Worm (Caenorhabditis elegans) whole organism, mixed stage, embryonic: ENCODE measurements around the gene kcc-2.

ENCODE experiments used
- M03D4.4 ChIP-seq: sonication (generic microtip); optimal IDR thresholded peaks from 2 replicates; lab custom pipeline; 2017; ENCODE audit warnings: mild to moderate bottlenecking, missing genetic modification characterization, missing compliant biosample characterization
- bed-3 ChIP-seq: fragments of 200-800 bp; sonication (Bioruptor generic); optimal IDR thresholded peaks from 3 replicates; lab custom pipeline; 2018; ENCODE audit warnings: mild to moderate bottlenecking, missing genetic modification characterization, moderate library complexity, missing compliant biosample characterization
- blmp-1 ChIP-seq: fragments of 150-350 bp; optimal IDR thresholded peaks from 2 replicates; lab custom pipeline; 2014; ENCODE audit warnings: missing biosample characterization, missing genetic modification characterization
- ceh-39 ChIP-seq: fragments of 150-350 bp; optimal IDR thresholded peaks from 2 replicates; lab custom pipeline; 2014; ENCODE audit warnings: missing biosample characterization, missing genetic modification characterization
- ceh-43 ChIP-seq: fragments of 200-800 bp; sonication (Bioruptor generic); optimal IDR thresholded peaks from 2 replicates; lab custom pipeline; 2018; ENCODE audit warnings: mild to moderate bottlenecking, missing genetic modification characterization, moderate library complexity, missing compliant biosample characterization
- ces-1 ChIP-seq: fragments of 150-350 bp; optimal IDR thresholded peaks from 2 replicates; lab custom pipeline; 2014; ENCODE audit warnings: missing biosample characterization, missing genetic modification reagents, missing genetic modification characterization
- cnd-1 ChIP-seq: fragments of 200-800 bp; sonication (Bioruptor generic); optimal IDR thresholded peaks from 2 replicates; lab custom pipeline; 2018; ENCODE audit warnings: mild to moderate bottlenecking, missing genetic modification characterization, missing compliant biosample characterization
- drap-1 ChIP-seq: fragments of 200-800 bp; sonication (Bioruptor generic); optimal IDR thresholded peaks from 3 replicates; lab custom pipeline; 2018; ENCODE audit warnings: mild to moderate bottlenecking, missing genetic modification characterization, missing compliant biosample characterization
- elt-1 ChIP-seq: sonication (generic microtip); optimal IDR thresholded peaks from 2 replicates; lab custom pipeline; 2017; ENCODE audit warnings: missing genetic modification characterization, mild to moderate bottlenecking, missing compliant biosample characterization, antibody characterized with exemption, moderate library complexity, borderline replicate concordance; ENCODE audit not compliant: insufficient read depth
- elt-3 ChIP-seq: fragments of 150-350 bp; optimal IDR thresholded peaks from 2 replicates; lab custom pipeline; 2014; ENCODE audit warnings: missing biosample characterization, missing genetic modification characterization
- flh-1 ChIP-seq: fragments of 200-800 bp; sonication (Bioruptor generic); optimal IDR thresholded peaks from 2 replicates; lab custom pipeline; 2018; ENCODE audit warnings: mild to moderate bottlenecking, missing genetic modification characterization, moderate library complexity, missing compliant biosample characterization
- hlh-1 ChIP-seq: fragments of 150-350 bp; optimal IDR thresholded peaks from 2 replicates; lab custom pipeline; 2014; ENCODE audit warnings: missing biosample characterization, missing genetic modification reagents, missing genetic modification characterization
- lin-13 ChIP-seq: fragments of 150-350 bp; optimal IDR thresholded peaks from 2 replicates; lab custom pipeline; 2014; ENCODE audit warnings: missing biosample characterization, missing genetic modification characterization
- lsy-2 ChIP-seq: fragments of 150-350 bp; optimal IDR thresholded peaks from 2 replicates; lab custom pipeline; 2014; ENCODE audit warnings: missing biosample characterization, missing genetic modification characterization
- mab-5 ChIP-seq: fragments of 150-350 bp; optimal IDR thresholded peaks from 2 replicates; lab custom pipeline; 2014; ENCODE audit warnings: missing biosample characterization, missing genetic modification characterization
- mep-1 ChIP-seq: fragments of 150-350 bp; optimal IDR thresholded peaks from 2 replicates; lab custom pipeline; 2017; ENCODE audit warnings: missing biosample characterization, missing genetic modification reagents, missing genetic modification characterization, inconsistent platforms
- mls-2 ChIP-seq: sonication (generic microtip); optimal IDR thresholded peaks from 2 replicates; lab custom pipeline; 2016; ENCODE audit warnings: mild to moderate bottlenecking, missing genetic modification characterization, moderate library complexity, missing compliant biosample characterization
- nhr-12 ChIP-seq: fragments of 150-350 bp; optimal IDR thresholded peaks from 2 replicates; lab custom pipeline; 2014; ENCODE audit warnings: missing biosample characterization, missing genetic modification characterization
- nhr-2 ChIP-seq: fragments of 150-350 bp; optimal IDR thresholded peaks from 2 replicates; lab custom pipeline; 2014; ENCODE audit warnings: missing biosample characterization, missing genetic modification characterization
- nhr-237 ChIP-seq: fragments of 150-350 bp; optimal IDR thresholded peaks from 2 replicates; lab custom pipeline; 2014; ENCODE audit warnings: missing biosample characterization, missing genetic modification characterization
- nhr-28 ChIP-seq: fragments of 150-350 bp; optimal IDR thresholded peaks from 2 replicates; lab custom pipeline; 2014; ENCODE audit warnings: missing biosample characterization, missing genetic modification characterization
- nhr-76 ChIP-seq: sonication (generic microtip); optimal IDR thresholded peaks from 2 replicates; lab custom pipeline; 2017; ENCODE audit warnings: missing biosample characterization, missing genetic modification characterization
- pha-4 ChIP-seq: fragments of 150-350 bp; optimal IDR thresholded peaks from 2 replicates; lab custom pipeline; 2018; ENCODE audit warnings: missing biosample characterization, missing genetic modification reagents, missing genetic modification characterization
- sem-2 ChIP-seq: fragments of 200-800 bp; sonication (Bioruptor generic); optimal IDR thresholded peaks from 2 replicates; lab custom pipeline; 2018; ENCODE audit warnings: mild to moderate bottlenecking, missing genetic modification characterization, missing compliant biosample characterization
- snpc-4 ChIP-seq: fragments of 150-350 bp; optimal IDR thresholded peaks from 2 replicates; lab custom pipeline; 2014; ENCODE audit warnings: missing biosample characterization, missing genetic modification characterization
- sptf-1 ChIP-seq: sonication (generic microtip); optimal IDR thresholded peaks from 2 replicates; lab custom pipeline; 2017; ENCODE audit warnings: mild to moderate bottlenecking, missing genetic modification characterization, moderate library complexity, missing compliant biosample characterization
- unc-120 ChIP-seq: sonication (generic microtip); optimal IDR thresholded peaks from 2 replicates; lab custom pipeline; 2017; ENCODE audit warnings: missing genetic modification characterization, missing compliant biosample characterization; ENCODE audit not compliant: poor library complexity, severe bottlenecking
- unc-39 ChIP-seq: fragments of 150-350 bp; optimal IDR thresholded peaks from 2 replicates; lab custom pipeline; 2014; ENCODE audit warnings: missing biosample characterization, missing genetic modification characterization
- unc-62 ChIP-seq: fragments of 150-350 bp; optimal IDR thresholded peaks from 2 replicates; lab custom pipeline; 2014; ENCODE audit warnings: missing biosample characterization, missing genetic modification reagents, missing genetic modification characterization
- zip-8 ChIP-seq: fragments of 150-350 bp; optimal IDR thresholded peaks from 2 replicates; lab custom pipeline; 2014; ENCODE audit warnings: missing biosample characterization, missing genetic modification characterization

kcc-2 gene

ce11 chrIV:6049062-6049461 is 8.3 kb downstream of the kcc-2 start:
- TF ChIP-seq mep-1 (tag; lab: Kevin White, UChicago), result no peak
- TF ChIP-seq unc-62 (GFP tag; lab: Kevin White, UChicago), result no peak
- TF ChIP-seq elt-3, result no peak
- no peak for TF ChIP-seq flh-1 (GFP tag; lab: Kevin White, UChicago)
- TF ChIP-seq nhr-2 (tag; lab: Kevin White, UChicago), result no peak
- no peak for TF ChIP-seq elt-1
- no peak for TF ChIP-seq nhr-237 (tag; lab: Kevin White, UChicago)
- no peak for TF ChIP-seq sptf-1 (tag; lab: Kevin White, UChicago)
- TF ChIP-seq hlh-1 (tag; lab: Kevin White, UChicago), result no peak
- TF ChIP-seq unc-39, result no peak
- TF ChIP-seq M03D4.4 (tag; lab: Kevin White, UChicago), result no peak

ce11 chrIV:6051884-6052283 is 11.1 kb downstream of the kcc-2 start:
- TF ChIP-seq nhr-2 (tag; lab: Kevin White, UChicago) (no peak), mep-1 (tag; lab: Kevin White, UChicago) (no peak), M03D4.4 (tag; lab: Kevin White, UChicago) (no peak), nhr-28 (tag; lab: Kevin White, UChicago) (no peak), elt-3 (no peak)

ce11 chrIV:6053436-6053835 is 12.7 kb downstream of the kcc-2 start:
- TF ChIP-seq nhr-2 (tag; lab: Kevin White, UChicago) (no peak), elt-1 (no peak), ces-1 (GFP tag; lab: Kevin White, UChicago) (peak; percentile 47), zip-8 (tag; lab: Kevin White, UChicago) (no peak)

- TF ChIP-seq blmp-1 (tag; lab: Kevin White, UChicago) (no peak), lsy-2 (tag; lab: Kevin White, UChicago) (no peak), mab-5 (tag; lab: Kevin White, UChicago) (no peak), flh-1 (GFP tag; lab: Kevin White, UChicago) (no peak), ces-1 (GFP tag; lab: Kevin White, UChicago) (peak; percentile 77), cnd-1 (no peak)
Measured at ce11 chrIV:6054833-6055232, 14.1 kb downstream of the kcc-2 start.

- TF ChIP-seq nhr-2 (tag; lab: Kevin White, UChicago), result no peak
- TF ChIP-seq pha-4 (tag; lab: Kevin White, UChicago), result no peak
- no peak for TF ChIP-seq sem-2
- no peak for TF ChIP-seq unc-120 (tag; lab: Kevin White, UChicago)
- TF ChIP-seq ceh-43 (GFP tag; lab: Kevin White, UChicago), result no peak
- TF ChIP-seq drap-1, result no peak
- no peak for TF ChIP-seq lin-13 (tag; lab: Kevin White, UChicago)
- no peak for TF ChIP-seq mep-1 (tag; lab: Kevin White, UChicago)
- no peak for TF ChIP-seq nhr-12 (tag; lab: Kevin White, UChicago)
- no peak for TF ChIP-seq unc-39
- TF ChIP-seq nhr-76 (tag; lab: Kevin White, UChicago), result no peak
- TF ChIP-seq ceh-39 (tag; lab: Kevin White, UChicago), result no peak
- TF ChIP-seq mls-2, result no peak
- no peak for TF ChIP-seq bed-3 (GFP tag; lab: Kevin White, UChicago)
- TF ChIP-seq lsy-2 (tag; lab: Kevin White, UChicago), result no peak
- no peak for TF ChIP-seq snpc-4 (tag; lab: Kevin White, UChicago)
Measured at ce11 chrIV:6059702-6060101, 18.9 kb downstream of the kcc-2 start.

ce11 chrIV:6060912-6061311 is 20.1 kb downstream of the kcc-2 start:
- TF ChIP-seq ces-1 (GFP tag; lab: Kevin White, UChicago), result peak; percentile 93
- no peak for TF ChIP-seq sptf-1 (tag; lab: Kevin White, UChicago)
